Worm (Caenorhabditis elegans): ENCODE data around the gene F37C4.6.

F37C4.6 gene

DNA sequence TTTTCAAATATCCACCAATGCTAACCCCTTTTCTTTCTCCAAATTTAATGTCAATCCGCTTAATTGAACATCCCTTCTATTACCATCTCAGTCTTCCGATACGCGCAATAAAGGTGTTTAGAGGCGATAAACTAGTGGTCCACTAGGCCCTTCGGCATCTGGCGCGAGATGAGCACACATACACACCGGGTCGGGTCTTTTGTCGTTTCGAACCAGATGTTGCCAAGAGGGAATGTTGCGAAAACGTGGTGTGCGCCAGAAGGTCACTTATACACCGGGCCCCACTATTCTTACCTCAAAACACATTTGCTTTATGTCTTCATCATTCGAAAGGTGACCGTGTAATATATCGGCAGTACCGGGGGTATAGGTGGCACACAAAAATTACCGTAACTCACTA is 34.1 kb downstream of the F37C4.6 start:
- TF ChIP-seq hlh-4 (tag; optimal IDR thresholded peaks at IDR 0.05) (no peak), fkh-4 (tag; optimal IDR thresholded peaks at IDR 0.05; ENCODE audit: borderline replicate concordance) (peak; percentile 47), nhr-84 (tag; optimal IDR thresholded peaks at IDR 0.05) (no peak), efl-1 (optimal IDR thresholded peaks at IDR 0.05) (no peak), efl-1 (GFP tag; optimal IDR thresholded peaks at IDR 0.05 in 1 of 2) (peak in 1 of 2 experiments; percentile 87), dsc-1 (tag; optimal IDR thresholded peaks at IDR 0.05) (peak; percentile 87)

DNA sequence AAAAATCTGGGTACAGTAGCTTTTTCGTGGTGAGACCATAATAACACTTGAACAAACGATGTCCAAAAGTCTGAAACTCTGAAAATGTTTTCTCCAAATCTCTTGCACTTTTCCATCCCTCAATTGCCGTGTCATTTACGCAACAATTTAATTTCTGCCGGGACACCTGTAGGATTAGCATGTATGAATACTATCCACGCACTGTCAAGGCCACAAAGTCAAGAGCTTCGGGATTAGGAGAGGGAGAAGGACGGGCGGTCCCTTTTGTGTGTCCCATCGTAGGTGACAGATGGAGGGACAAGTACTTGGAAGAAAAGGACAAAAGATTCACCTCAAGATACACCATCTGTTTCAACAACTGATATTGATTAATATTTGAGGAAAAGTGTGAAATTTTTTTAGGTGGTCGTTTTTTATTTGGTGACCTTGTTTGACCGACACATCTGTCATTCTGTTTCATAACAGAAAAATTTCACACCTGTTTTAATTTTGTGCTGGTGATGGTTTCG is 35.1 kb downstream of the F37C4.6 start:
- TF ChIP-seq nhr-76 (tag; optimal IDR thresholded peaks at IDR 0.05) (no peak), ets-5 (GFP tag; IDR thresholded peaks at IDR 0.05) (no peak), nhr-71 (tag; optimal IDR thresholded peaks at IDR 0.05) (no peak), zip-4 (GFP tag; optimal IDR thresholded peaks at IDR 0.05) (no peak), lin-13 (GFP tag; optimal IDR thresholded peaks at IDR 0.05) (no peak), C16A3.4 (tag; optimal IDR thresholded peaks at IDR 0.05) (no peak), efl-1 (optimal IDR thresholded peaks at IDR 0.05) (no peak), efl-1 (GFP tag; optimal IDR thresholded peaks at IDR 0.05 in 1 of 2) (peak in 1 of 2 experiments; percentile 8)

DNA sequence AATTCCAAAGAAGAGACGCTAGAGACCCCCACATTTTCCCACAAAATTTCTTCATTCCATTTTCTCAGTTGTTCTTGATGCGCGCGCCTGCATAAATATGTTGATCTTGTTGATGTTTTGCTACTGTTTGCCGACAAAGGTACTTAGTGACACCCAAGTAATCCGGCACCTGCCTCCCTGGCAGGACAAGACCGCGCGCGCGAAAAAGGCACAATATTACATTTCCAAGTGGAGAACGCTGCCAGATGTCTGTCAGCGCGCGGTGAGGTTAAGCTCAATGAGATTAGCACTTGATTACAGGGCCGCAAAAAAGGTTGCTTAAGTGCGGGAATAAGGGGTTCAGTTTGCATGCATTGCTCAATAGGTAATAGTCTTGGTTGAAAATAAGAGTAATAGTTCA is 36.5 kb downstream of the F37C4.6 start:
- TF ChIP-seq ces-1 (GFP tag; optimal IDR thresholded peaks at IDR 0.05) (no peak), mab-9 (GFP tag; IDR thresholded peaks at IDR 0.05) (no peak), elt-2 (tag; optimal IDR thresholded peaks at IDR 0.05) (no peak), nhr-47 (tag; optimal IDR thresholded peaks at IDR 0.05) (no peak), ceh-82 (tag; optimal IDR thresholded peaks at IDR 0.05) (no peak), grh-1 (GFP tag; IDR thresholded peaks at IDR 0.05) (no peak), ceh-63 (GFP tag; optimal IDR thresholded peaks at IDR 0.05) (no peak), dsc-1 (tag; optimal IDR thresholded peaks at IDR 0.05) (no peak), fkh-10 (GFP tag; optimal IDR thresholded peaks at IDR 0.05) (no peak), skn-1 (tag; optimal IDR thresholded peaks at IDR 0.05) (no peak), nhr-76 (tag; optimal IDR thresholded peaks at IDR 0.05) (no peak), hlh-17 (GFP tag; optimal IDR thresholded peaks at IDR 0.05; ENCODE audit: borderline replicate concordance) (no peak), fos-1 (tag; optimal IDR thresholded peaks at IDR 0.05) (no peak), sox-4 (tag; optimal IDR thresholded peaks at IDR 0.05) (no peak), unc-62 (GFP tag; optimal IDR thresholded peaks at IDR 0.05) (no peak), nhr-28 (tag; optimal IDR thresholded peaks at IDR 0.05) (no peak), tbx-2 (tag; optimal IDR thresholded peaks at IDR 0.05) (no peak)

DNA sequence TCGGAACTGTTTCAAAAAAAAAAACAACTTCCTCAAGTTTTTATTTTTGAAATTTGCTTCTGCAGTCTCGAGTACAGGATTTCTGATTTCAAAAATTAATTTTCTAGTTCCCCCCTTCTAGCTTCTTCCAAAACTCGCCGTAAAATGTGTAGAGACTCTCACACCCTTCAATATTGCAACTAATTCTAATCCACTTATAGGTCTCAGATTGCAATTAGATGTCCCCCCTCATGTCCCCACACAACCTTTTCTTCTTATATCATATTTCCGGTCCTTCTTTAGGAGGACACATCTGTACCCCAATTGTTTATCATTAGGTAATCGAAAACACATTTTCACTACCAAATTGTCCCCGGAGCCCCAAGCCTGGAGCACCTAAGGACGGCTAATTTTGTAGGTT is 37.7 kb downstream of the F37C4.6 start:
- TF ChIP-seq ceh-82 (tag; optimal IDR thresholded peaks at IDR 0.05): no peak

- TF ChIP-seq lsy-2 (tag; optimal IDR thresholded peaks at IDR 0.05): no peak
- no peak for TF ChIP-seq nhr-90 (tag; optimal IDR thresholded peaks at IDR 0.05; ENCODE audit: poor library complexity)
- no peak for TF ChIP-seq alr-1 (tag; optimal IDR thresholded peaks at IDR 0.05; ENCODE audit: borderline replicate concordance)
- no peak for TF ChIP-seq ztf-11 (tag; optimal IDR thresholded peaks at IDR 0.05)
- TF ChIP-seq xbp-1 (tag; optimal IDR thresholded peaks at IDR 0.05): no peak
- no peak for TF ChIP-seq fos-1 (tag; optimal IDR thresholded peaks at IDR 0.05)
- no peak for TF ChIP-seq fkh-8 (tag; optimal IDR thresholded peaks at IDR 0.05)
- no peak for TF ChIP-seq snu-23 (GFP tag; optimal IDR thresholded peaks at IDR 0.05)
- no peak for TF ChIP-seq ceh-82 (tag; optimal IDR thresholded peaks at IDR 0.05)
- TF ChIP-seq ceh-90 (tag; optimal IDR thresholded peaks at IDR 0.05): no peak
- no peak for TF ChIP-seq hpl-2 (GFP tag; optimal IDR thresholded peaks at IDR 0.05)
- no peak for TF ChIP-seq mef-2 (tag; optimal IDR thresholded peaks at IDR 0.05)
These were observed 38.7 kb downstream of the F37C4.6 start, which contains the start of gene F28F9.2 for ce11 chrIV:3839420-3839819. Gene F28F9.2 (plus strand): TSS chrIV:3839720.

Measured in whole organism, L1 larva.